Fruit fly (Drosophila melanogaster): Measurements from ENCODE around the gene Usp12-46.

Usp12-46 gene

DNA sequence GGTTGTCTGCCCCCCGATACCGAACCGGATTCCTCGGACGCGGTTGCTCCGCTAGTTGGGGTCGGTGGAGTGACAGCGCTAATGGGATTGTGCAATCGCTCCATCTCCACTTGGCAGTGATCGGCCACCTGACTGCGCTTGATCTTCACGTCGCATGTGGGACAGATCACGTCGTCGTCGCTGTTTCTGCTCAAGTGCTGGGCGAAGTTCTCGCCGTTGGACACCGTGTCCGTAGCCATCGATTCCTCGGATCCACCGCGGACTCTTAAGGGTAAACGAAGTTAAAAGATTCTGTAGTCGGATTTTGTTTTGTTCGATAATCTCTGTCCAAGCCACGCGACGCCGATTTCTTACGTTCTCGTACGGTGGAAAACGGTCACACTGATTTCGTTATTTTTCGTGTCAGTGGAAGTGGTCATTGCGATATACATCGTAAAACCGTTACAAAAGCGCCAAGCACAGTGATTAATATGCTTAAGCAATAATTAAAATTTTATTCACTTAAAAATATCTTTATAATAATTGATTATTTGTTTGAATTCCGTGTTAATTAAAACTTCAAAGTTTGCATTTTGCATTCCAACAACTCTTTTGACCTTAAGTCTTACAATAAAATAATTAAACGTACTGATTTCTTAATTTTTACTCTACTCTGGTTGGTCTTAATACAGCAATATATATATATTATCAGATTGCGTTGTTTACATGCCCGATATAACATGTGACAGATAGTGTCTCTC, 24.5 kb upstream of the Usp12-46 start, which contains the start of gene RNF220 (continued):
- TF ChIP-seq odd (GFP tag; optimal IDR thresholded peaks at IDR 0.05) (no peak), CG9215 (GFP tag; IDR thresholded peaks at IDR 0.05) (0 out of 2 replicates have a peak, but pooled peaks have one; percentile 23), en (GFP tag; optimal IDR thresholded peaks at IDR 0.05) (no peak), B-H2 (GFP tag; optimal IDR thresholded peaks at IDR 0.05) (no peak), Nf-YA (GFP tag; IDR thresholded peaks at IDR 0.05) (no peak), CG7987 (GFP tag; optimal IDR thresholded peaks at IDR 0.05) (no peak), eyg (GFP tag; optimal IDR thresholded peaks at IDR 0.05) (no peak), CG6813 (GFP tag; optimal IDR thresholded peaks at IDR 0.05) (no peak), CG7963 (GFP tag; IDR thresholded peaks at IDR 0.05; ENCODE audit: partially characterized antibody) (peak; percentile 61; the same call in 2 of the 3 replicates), Opbp (GFP tag; IDR thresholded peaks at IDR 0.05; ENCODE audit: partially characterized antibody) (peak; percentile 76), CG17385 (GFP tag; optimal IDR thresholded peaks at IDR 0.05) (peak; percentile 12), CG18476 (GFP tag; optimal IDR thresholded peaks at IDR 0.05) (no peak), CG9727 (GFP tag; optimal IDR thresholded peaks at IDR 0.05) (peak; percentile 50), H15 (GFP tag; IDR thresholded peaks at IDR 0.05) (no peak), CG3995 (GFP tag; optimal IDR thresholded peaks at IDR 0.05) (peak; percentile 93), Elba2 (GFP tag; optimal IDR thresholded peaks at IDR 0.05) (no peak), CG6791 (GFP tag; IDR thresholded peaks at IDR 0.05; ENCODE audit: partially characterized antibody) (peak; percentile 81), CG17829 (tag; optimal IDR thresholded peaks at IDR 0.05) (peak; percentile 1), CG16863 (GFP tag; optimal IDR thresholded peaks at IDR 0.05) (no peak), CG9797 (GFP tag; optimal IDR thresholded peaks at IDR 0.05) (peak; percentile 59), az2 (GFP tag; optimal IDR thresholded peaks at IDR 0.05) (peak; percentile 21), Gug (GFP tag; IDR thresholded peaks at IDR 0.05) (no peak), CG2120 (GFP tag; optimal IDR thresholded peaks at IDR 0.05) (no peak), fd3F (GFP tag; optimal IDR thresholded peaks at IDR 0.05) (no peak), Lhr (GFP tag; optimal IDR thresholded peaks at IDR 0.05) (peak; percentile 2), bowl (GFP tag; IDR thresholded peaks at IDR 0.05) (no peak), CG8281 (tag; optimal IDR thresholded peaks at IDR 0.05) (no peak), HHEX (GFP tag; optimal IDR thresholded peaks at IDR 0.05) (no peak), disco-r (GFP tag; optimal IDR thresholded peaks at IDR 0.05) (no peak), ap (GFP tag; IDR thresholded peaks at IDR 0.05) (no peak), CG2712 (tag; optimal IDR thresholded peaks at IDR 0.05) (peak; percentile 34), schlank (tag; optimal IDR thresholded peaks at IDR 0.05) (no peak), danr (GFP tag; IDR thresholded peaks at IDR 0.05) (no peak), Sox100B (GFP tag; optimal IDR thresholded peaks at IDR 0.05) (peak; percentile 40), pb (GFP tag; optimal IDR thresholded peaks at IDR 0.05) (no peak), CG30020 (tag; optimal IDR thresholded peaks at IDR 0.05) (peak; percentile 6), CG12155 (GFP tag; optimal IDR thresholded peaks at IDR 0.05) (no peak), mld (GFP tag; IDR thresholded peaks at IDR 0.05; ENCODE audit: partially characterized antibody) (peak; percentile 58; the same call in 1 of the 3 replicates), CG7928 (GFP tag; optimal IDR thresholded peaks at IDR 0.05) (no peak), nau (GFP tag; optimal IDR thresholded peaks at IDR 0.05) (no peak), Blimp-1 (GFP tag; optimal IDR thresholded peaks at IDR 0.05) (no peak), jigr1 (GFP tag; IDR thresholded peaks at IDR 0.05) (no peak), rib (GFP tag; IDR thresholded peaks at IDR 0.05) (no peak), E2f1 (GFP tag; IDR thresholded peaks at IDR 0.05) (no peak), otp (GFP tag; IDR thresholded peaks at IDR 0.05) (no peak), CG12236 (GFP tag; optimal IDR thresholded peaks at IDR 0.05) (no peak), usp (GFP tag; optimal IDR thresholded peaks at IDR 0.05) (no peak), ac (GFP tag; optimal IDR thresholded peaks at IDR 0.05) (no peak), Sry-β (GFP tag; optimal IDR thresholded peaks at IDR 0.05) (no peak), Myb (GFP tag; optimal IDR thresholded peaks at IDR 0.05) (peak; percentile 68)

All from whole organism, embryonic.